Worm (Caenorhabditis elegans) whole organism, L2 larva: ENCODE results near the gene nra-1.
A peak's percentile ranks its signal among the peaks of the same experiment; 100 is the strongest.

Source experiments
- F13H6.1 ChIP-seq: sonication (generic microtip); optimal IDR thresholded peaks from 2 replicates; lab custom pipeline; 2016; ENCODE audit warnings: missing genetic modification characterization, missing compliant biosample characterization
- R02D3.7 ChIP-seq: fragments of 150-350 bp; optimal IDR thresholded peaks from 2 replicates; lab custom pipeline; 2014; ENCODE audit warnings: missing biosample characterization, missing genetic modification characterization
- Y55F3AM.14 ChIP-seq: fragments of 200-800 bp; sonication (Bioruptor generic); optimal IDR thresholded peaks from 2 replicates; lab custom pipeline; 2018; ENCODE audit warnings: mild to moderate bottlenecking, missing genetic modification characterization, missing compliant biosample characterization
- alr-1 ChIP-seq: fragments of 150-350 bp; optimal IDR thresholded peaks from 2 replicates; lab custom pipeline; 2014; ENCODE audit warnings: missing biosample characterization, missing genetic modification characterization
- aly-2 ChIP-seq: fragments of 150-350 bp; optimal IDR thresholded peaks from 2 replicates; lab custom pipeline; 2014; ENCODE audit warnings: missing biosample characterization, missing genetic modification characterization
- blmp-1 ChIP-seq: sonication (generic microtip); optimal IDR thresholded peaks from 2 replicates; lab custom pipeline; 2017; ENCODE audit warnings: missing genetic modification characterization, mild to moderate bottlenecking, missing compliant biosample characterization, antibody characterized with exemption, moderate library complexity; ENCODE audit not compliant: insufficient read depth
- ceh-16 ChIP-seq: fragments of 150-350 bp; optimal IDR thresholded peaks from 2 replicates; lab custom pipeline; 2014; ENCODE audit warnings: missing biosample characterization, missing genetic modification characterization
- ceh-82 ChIP-seq: fragments of 150-350 bp; optimal IDR thresholded peaks from 2 replicates; lab custom pipeline; 2014; ENCODE audit warnings: missing biosample characterization, missing genetic modification characterization
- crh-2 ChIP-seq: sonication (generic microtip); optimal IDR thresholded peaks from 2 replicates; lab custom pipeline; 2017; ENCODE audit warnings: missing biosample characterization, missing genetic modification characterization
- dmd-4 ChIP-seq: sonication (generic microtip); optimal IDR thresholded peaks from 2 replicates; lab custom pipeline; 2017; ENCODE audit warnings: missing biosample characterization, missing genetic modification characterization
- elt-1 ChIP-seq: fragments of 150-350 bp; optimal IDR thresholded peaks from 2 replicates; lab custom pipeline; 2014; ENCODE audit warnings: missing biosample characterization, missing genetic modification characterization
- elt-3 ChIP-seq: sonication (generic microtip); optimal IDR thresholded peaks from 2 replicates; lab custom pipeline; 2017; ENCODE audit warnings: missing biosample characterization, missing genetic modification characterization
- fos-1 ChIP-seq: fragments of 150-350 bp; optimal IDR thresholded peaks from 2 replicates; lab custom pipeline; 2014; ENCODE audit warnings: missing biosample characterization, missing genetic modification characterization
- gmeb-1 ChIP-seq: fragments of 150-350 bp; optimal IDR thresholded peaks from 2 replicates; lab custom pipeline; 2014; ENCODE audit warnings: missing biosample characterization, missing genetic modification characterization
- lin-11 ChIP-seq: fragments of 150-350 bp; sonication (generic microtip); optimal IDR thresholded peaks from 2 replicates; lab custom pipeline; 2014; ENCODE audit warnings: missing biosample characterization, missing genetic modification characterization, inconsistent platforms, mixed read lengths
- lin-13 ChIP-seq: fragments of 150-350 bp; optimal IDR thresholded peaks from 2 replicates; lab custom pipeline; 2014; ENCODE audit warnings: missing biosample characterization, missing genetic modification reagents, missing genetic modification characterization
- lin-39 ChIP-seq: fragments of 150-350 bp; optimal IDR thresholded peaks from 2 replicates; lab custom pipeline; 2014; ENCODE audit warnings: missing biosample characterization, missing genetic modification reagents, missing genetic modification characterization
- lsy-2 ChIP-seq, 2 experiments: fragments of 150-350 bp in 1 of 2; sonication (generic microtip) in 1 of 2; optimal IDR thresholded peaks; 2 replicates each; lab custom pipeline; 2014 to 2017; ENCODE audit warnings: missing biosample characterization in 2 of 2, missing genetic modification characterization in 2 of 2
- mab-5 ChIP-seq: fragments of 150-350 bp; optimal IDR thresholded peaks from 2 replicates; lab custom pipeline; 2014; ENCODE audit warnings: missing biosample characterization, missing genetic modification characterization
- mbf-1 ChIP-seq: sonication (generic microtip); optimal IDR thresholded peaks from 2 replicates; lab custom pipeline; 2017; ENCODE audit warnings: missing biosample characterization, missing genetic modification characterization
- nhr-12 ChIP-seq: fragments of 150-350 bp; optimal IDR thresholded peaks from 2 replicates; lab custom pipeline; 2014; ENCODE audit warnings: missing biosample characterization, missing genetic modification characterization
- nhr-129 ChIP-seq: fragments of 150-350 bp; optimal IDR thresholded peaks from 2 replicates; lab custom pipeline; 2014; ENCODE audit warnings: missing biosample characterization, missing genetic modification characterization
- nhr-21 ChIP-seq: fragments of 150-350 bp; optimal IDR thresholded peaks from 2 replicates; lab custom pipeline; 2014; ENCODE audit warnings: missing biosample characterization, missing genetic modification characterization
- nhr-23 ChIP-seq: fragments of 150-350 bp; optimal IDR thresholded peaks from 2 replicates; lab custom pipeline; 2014; ENCODE audit warnings: missing biosample characterization, missing genetic modification reagents, missing genetic modification characterization
- nhr-25 ChIP-seq: fragments of 150-350 bp; sonication (generic microtip); optimal IDR thresholded peaks from 3 replicates; lab custom pipeline; 2014; ENCODE audit warnings: missing biosample characterization, missing genetic modification characterization
- peb-1 ChIP-seq: fragments of 150-350 bp; optimal IDR thresholded peaks from 2 replicates; lab custom pipeline; 2014; ENCODE audit warnings: missing biosample characterization, missing genetic modification characterization
- sem-4 ChIP-seq: fragments of 150-350 bp; optimal IDR thresholded peaks from 2 replicates; lab custom pipeline; 2014; ENCODE audit warnings: missing biosample characterization, missing genetic modification reagents, missing genetic modification characterization
- unc-55 ChIP-seq: fragments of 150-350 bp; sonication (generic microtip); optimal IDR thresholded peaks from 3 replicates; lab custom pipeline; 2014; ENCODE audit warnings: missing biosample characterization, missing genetic modification reagents, missing genetic modification characterization
- unc-62 ChIP-seq: fragments of 150-350 bp; optimal IDR thresholded peaks from 2 replicates; lab custom pipeline; 2014; ENCODE audit warnings: missing biosample characterization, missing genetic modification reagents, missing genetic modification characterization
- ztf-1 ChIP-seq: fragments of 200-800 bp; sonication (Bioruptor generic); conservative IDR thresholded peaks from 2 replicates; pipeline ENCODE4 v1.3.6; 2022; ENCODE audit warnings: missing genetic modification characterization, missing compliant biosample characterization
- ztf-11 ChIP-seq: sonication (generic microtip); optimal IDR thresholded peaks from 2 replicates; lab custom pipeline; 2017; ENCODE audit warnings: missing biosample characterization, missing genetic modification characterization

nra-1 gene

DNA sequence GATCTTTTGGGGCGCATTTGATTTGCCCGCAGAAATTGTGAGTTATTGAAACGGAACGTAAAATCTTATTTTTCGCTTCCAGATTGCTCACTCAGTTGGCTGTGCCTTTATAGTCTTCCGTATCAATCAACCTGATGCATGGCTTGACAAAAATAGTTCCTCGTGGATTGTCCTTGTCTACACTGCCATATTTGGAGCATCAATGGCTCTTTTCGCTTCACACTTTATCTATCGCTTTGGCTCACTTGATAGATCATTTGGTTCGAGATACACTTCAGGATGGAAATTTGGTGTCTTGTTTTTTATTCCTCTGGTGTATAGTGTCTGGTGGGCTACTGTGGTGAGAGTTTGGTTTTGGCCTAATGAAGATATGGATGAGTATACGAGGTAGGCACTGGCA is 18.3 kb downstream of the nra-1 start:
- no peak for TF ChIP-seq lsy-2 (tag; optimal IDR thresholded peaks at IDR 0.05; lab: Kevin White, UChicago)

DNA sequence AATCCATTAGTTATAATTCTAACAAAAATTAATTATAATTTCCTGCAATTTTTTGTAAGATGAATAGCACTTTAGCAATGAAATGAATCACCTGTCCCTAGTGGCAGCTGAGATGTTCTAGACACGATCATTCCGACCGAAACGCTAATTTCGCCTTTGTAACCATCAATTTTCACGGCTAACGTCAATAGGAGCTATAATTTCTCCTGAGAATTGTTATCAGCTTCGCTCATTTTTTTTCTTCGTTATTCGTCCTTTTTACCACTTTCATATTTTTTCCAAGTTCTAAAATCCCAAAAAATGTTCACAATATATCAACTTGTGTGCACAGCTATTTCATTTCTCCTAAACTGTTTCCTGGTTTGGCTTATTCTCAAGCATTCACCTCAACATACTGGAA is 18.7 kb downstream of the nra-1 start, which contains the start of gene str-187:
TSS of gene str-187 (plus strand) at position 301 of the 400 bp plus-strand sequence.
- TF ChIP-seq dmd-4 (no peak), peb-1 (tag; lab: Kevin White, UChicago) (no peak), Y55F3AM.14 (GFP tag; lab: Kevin White, UChicago) (no peak), ztf-1 (GFP tag; lab: Robert Waterston, UW) (no peak)
- TF ChIP-seq, all 48 proteins: peak for 0

DNA sequence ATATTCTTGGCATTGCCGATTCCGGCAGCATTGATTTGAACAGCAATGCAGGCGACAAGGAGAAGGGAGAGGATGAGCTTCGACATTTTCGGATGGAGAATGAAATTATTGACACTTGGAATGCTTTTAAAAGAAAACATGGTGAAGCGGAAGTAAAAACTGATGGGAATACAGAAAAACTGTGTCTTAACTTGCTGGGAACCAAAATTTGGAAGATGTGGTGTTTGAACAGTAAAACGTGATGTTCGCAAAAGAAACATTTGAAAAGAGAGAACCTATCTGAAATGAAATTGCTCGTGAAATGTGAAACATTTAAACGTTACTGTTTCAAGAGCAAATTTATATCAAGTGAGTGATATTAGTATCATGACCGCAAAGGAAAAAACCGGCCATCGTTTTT is 19.3 kb downstream of the nra-1 start, which contains the start of gene F26D10.13:
TSS of gene F26D10.13 (minus strand) at position 101 of the 400 bp plus-strand sequence.
- TF ChIP-seq crh-2 (tag; lab: Kevin White, UChicago) = no peak
- TF ChIP-seq lin-39 (tag; lab: Kevin White, UChicago) = no peak
- no peak for TF ChIP-seq ztf-11 (tag; lab: Kevin White, UChicago)
- no peak for TF ChIP-seq unc-62
- no peak for TF ChIP-seq elt-3 (tag; lab: Kevin White, UChicago)
- TF ChIP-seq elt-1 (tag; lab: Kevin White, UChicago) = no peak
- TF ChIP-seq nhr-12 = no peak
- TF ChIP-seq mab-5 (tag; lab: Kevin White, UChicago) = no peak
- no peak for TF ChIP-seq alr-1
- no peak for TF ChIP-seq nhr-23 (tag; lab: Kevin White, UChicago)
- TF ChIP-seq R02D3.7 (tag; lab: Kevin White, UChicago) = no peak
- TF ChIP-seq blmp-1 (tag; lab: Kevin White, UChicago) = no peak

DNA sequence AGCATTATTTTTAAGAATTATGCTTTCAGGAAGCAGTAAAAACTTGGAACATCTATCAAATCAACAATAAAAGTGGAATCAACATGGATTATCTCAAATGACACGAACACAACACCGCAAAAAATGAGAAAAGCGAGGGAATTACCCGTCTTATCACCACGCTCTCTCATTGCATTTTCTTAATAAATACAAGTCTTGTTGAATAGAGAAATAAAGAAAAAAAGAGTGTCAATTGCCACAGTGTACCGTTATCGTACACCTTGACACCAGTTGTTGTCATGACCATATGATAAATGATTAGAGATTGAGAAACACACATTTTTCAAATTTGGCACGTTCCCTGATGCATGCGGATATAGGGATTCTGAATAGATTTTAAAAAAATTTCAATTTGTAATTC is 20.3 kb downstream of the nra-1 start:
- no peak for TF ChIP-seq ceh-82
- no peak for TF ChIP-seq lin-13 (GFP tag; lab: Kevin White, UChicago)
- TF ChIP-seq lin-11 (tag; lab: Kevin White, UChicago) = no peak
- no peak for TF ChIP-seq alr-1
- peak; percentile 27 for TF ChIP-seq nhr-25 (tag; lab: Kevin White, UChicago)
- TF ChIP-seq lsy-2 (tag; optimal IDR thresholded peaks at IDR 0.05; lab: Kevin White, UChicago) = peak in 1 of 2 experiments; percentile 6
- no peak for TF ChIP-seq unc-62
- TF ChIP-seq crh-2 (tag; lab: Kevin White, UChicago) = peak; percentile 74
- TF ChIP-seq aly-2 (tag; lab: Kevin White, UChicago) = no peak
- TF ChIP-seq nhr-21 (tag; lab: Kevin White, UChicago) = peak; percentile 75
- TF ChIP-seq F13H6.1 (tag; lab: Kevin White, UChicago) = peak; percentile 54
- TF ChIP-seq unc-55 = no peak
- peak; percentile 92 for TF ChIP-seq fos-1 (tag; lab: Kevin White, UChicago)
- no peak for TF ChIP-seq sem-4
- TF ChIP-seq mbf-1 (tag; lab: Kevin White, UChicago) = no peak
- TF ChIP-seq nhr-129 (tag; lab: Kevin White, UChicago) = peak; percentile 20
- TF ChIP-seq gmeb-1 = peak; percentile 56
- TF ChIP-seq, all 48 proteins: peak for 8

DNA sequence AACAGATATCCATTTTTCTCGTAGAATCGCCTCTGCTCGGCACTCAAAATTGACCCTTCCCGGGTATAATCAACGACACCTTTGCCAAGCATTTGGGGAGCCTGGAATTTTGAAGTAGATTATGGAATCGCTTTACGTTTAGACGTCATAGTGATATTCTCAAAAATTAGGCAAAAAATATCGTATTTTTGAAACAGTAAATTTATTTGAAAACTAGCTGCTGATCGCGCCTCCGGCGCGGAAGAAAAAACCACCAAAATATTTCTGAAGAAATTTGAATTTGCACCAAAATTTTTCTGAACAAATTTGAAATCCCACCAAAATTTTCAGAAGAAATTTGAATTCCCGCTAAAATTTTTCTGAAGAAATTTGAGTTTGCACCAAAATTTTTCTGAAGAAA is 21.6 kb downstream of the nra-1 start, which contains the start of gene ZK550.6:
TSS of gene ZK550.6 (minus strand) at position 101 of the 400 bp plus-strand sequence.
- TF ChIP-seq lsy-2 (tag; optimal IDR thresholded peaks at IDR 0.05; lab: Kevin White, UChicago) (no peak), ztf-1 (GFP tag; lab: Robert Waterston, UW) (no peak)

DNA sequence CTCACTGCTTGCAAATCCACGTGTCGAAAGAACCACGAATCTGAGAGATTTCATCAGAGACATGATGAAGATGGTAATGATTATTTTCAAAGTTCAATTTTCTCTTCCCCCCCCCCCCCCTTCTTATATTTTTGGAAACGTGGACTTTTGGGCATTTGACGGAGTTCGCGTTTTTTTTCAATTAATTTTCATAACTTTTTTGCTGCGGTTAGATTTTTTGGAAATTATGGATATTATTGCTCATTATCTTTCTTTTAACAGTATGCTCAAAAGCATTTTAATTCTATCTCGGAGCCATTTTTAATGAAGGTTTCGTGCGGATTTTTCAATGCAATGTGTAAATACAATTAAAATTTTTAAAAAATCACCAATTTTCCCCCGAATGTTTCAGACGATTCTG is 24.7 kb downstream of the nra-1 start, which contains the start of gene phyh-1:
TSS of gene phyh-1 (minus strand) at position 101 of the 400 bp plus-strand sequence.
- TF ChIP-seq ceh-16 (tag; lab: Kevin White, UChicago) (no peak), ztf-1 (GFP tag; lab: Robert Waterston, UW) (no peak), blmp-1 (tag; lab: Kevin White, UChicago) (no peak), lin-11 (tag; lab: Kevin White, UChicago) (no peak), nhr-25 (tag; lab: Kevin White, UChicago) (no peak), R02D3.7 (tag; lab: Kevin White, UChicago) (no peak), unc-55 (no peak)
- TF ChIP-seq, all 48 proteins: peak for 0
